Fruit fly (Drosophila melanogaster) whole organism, pupa: ENCODE data around the gene CG11899.

Experiments used
- CG12605 ChIP-seq: fragments of 200-800 bp; sonication (Bioruptor generic); IDR thresholded peaks from 2 replicates; pipeline ENCODE4 v1.3.6; 2022; ENCODE audit warnings: missing biosample characterization, missing genetic modification characterization
- CG14655 ChIP-seq: fragments of 200-800 bp; sonication (Bioruptor generic); optimal IDR thresholded peaks from 3 replicates; lab custom pipeline; 2017; ENCODE audit warnings: mild to moderate bottlenecking, missing biosample characterization, missing genetic modification reagents, missing genetic modification characterization
- CG32121 ChIP-seq: fragments of 200-800 bp; sonication (Bioruptor generic); IDR thresholded peaks from 2 replicates; pipeline ENCODE4 v1.3.6; 2022; ENCODE audit warnings: missing biosample characterization, missing genetic modification characterization
- CG34367 ChIP-seq: fragments of 200-800 bp; sonication (Bioruptor generic); optimal IDR thresholded peaks from 2 replicates; lab custom pipeline; 2018; ENCODE audit warnings: missing biosample characterization, mild to moderate bottlenecking, missing genetic modification characterization
- CG4496 ChIP-seq: fragments of 200-800 bp; sonication (Bioruptor generic); IDR thresholded peaks from 3 replicates; pipeline ENCODE4 v1.3.6; 2022; ENCODE audit warnings: missing biosample characterization, missing genetic modification characterization
- CG8301 ChIP-seq: fragments of 200-800 bp; sonication (Bioruptor generic); optimal IDR thresholded peaks from 2 replicates; lab custom pipeline; 2018; ENCODE audit warnings: missing biosample characterization, mild to moderate bottlenecking, missing genetic modification characterization
- CG9948 ChIP-seq: fragments of 200-800 bp; sonication (Bioruptor generic); optimal IDR thresholded peaks from 2 replicates; lab custom pipeline; 2018; ENCODE audit warnings: missing biosample characterization, mild to moderate bottlenecking, missing genetic modification characterization, moderate library complexity
- EcR ChIP-seq: fragments of 200-800 bp; sonication (Bioruptor generic); optimal IDR thresholded peaks from 3 replicates; lab custom pipeline; 2019; ENCODE audit warnings: missing biosample characterization, missing genetic modification characterization, mild to moderate bottlenecking, moderate library complexity, missing genetic modification reagents
- Ets98B ChIP-seq: fragments of 200-800 bp; sonication (Bioruptor generic); IDR thresholded peaks from 2 replicates; pipeline ENCODE4 v1.3.6; 2022; ENCODE audit warnings: missing biosample characterization, missing genetic modification characterization
- Pif1A ChIP-seq: fragments of 200-800 bp; sonication (Bioruptor generic); optimal IDR thresholded peaks from 3 replicates; lab custom pipeline; 2016; ENCODE audit warnings: missing biosample characterization, missing genetic modification characterization
- fd96Ca ChIP-seq: fragments of 200-800 bp; sonication (Bioruptor generic); IDR thresholded peaks from 3 replicates; pipeline ENCODE4 v1.3.6; 2022; ENCODE audit warnings: missing biosample characterization, missing genetic modification characterization

dm6 chr3R:29238623-29239022 is 38.4 kb downstream of the CG11899 start, which contains the start of gene CG11951:
- TF ChIP-seq CG8301 (tag; lab: Kevin White, UChicago) (no peak), CG12605 (GFP tag; lab: Robert Waterston, UW) (no peak), CG14655 (no peak), fd96Ca (GFP tag; lab: Robert Waterston, UW) (no peak), CG34367 (no peak), CG9948 (no peak), EcR (GFP tag; lab: Kevin White, UChicago) (no peak), Ets98B (GFP tag; lab: Robert Waterston, UW) (no peak), CG32121 (GFP tag; lab: Robert Waterston, UW) (no peak), Pif1A (no peak), CG4496 (no peak)
